Worm (Caenorhabditis elegans): ENCODE results near the gene ech-1.1.
A peak's percentile ranks its signal among the peaks of the same experiment; 100 is the strongest.

The ech-1.1 gene

DNA sequence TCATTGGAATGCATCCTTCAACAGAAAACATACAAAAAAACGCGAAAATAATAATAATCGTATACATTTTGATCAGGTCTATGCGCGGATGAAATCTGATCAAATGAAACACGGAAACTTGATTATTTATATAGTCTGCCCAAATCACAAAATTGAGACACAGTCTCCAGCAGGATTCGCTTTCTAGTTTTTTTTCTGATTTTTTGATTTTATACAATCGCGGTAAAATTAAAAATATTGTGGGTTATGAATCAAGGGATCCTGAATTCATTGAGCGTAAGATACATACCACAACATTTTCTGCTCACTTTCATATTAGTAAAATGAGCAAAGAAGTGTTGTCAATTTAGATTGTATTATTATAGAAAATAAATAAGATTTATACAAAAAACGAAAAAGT lies 12.3 kb downstream of the ech-1.1 start, which contains the start of gene clec-230:
clec-230 (minus strand) TSS at position 101 of the 400 bp plus-strand sequence.
- TF ChIP-seq unc-62 (GFP tag; optimal IDR thresholded peaks at IDR 0.05 in 1 of 2) = peak in 1 of 2 experiments; percentile 64
- TF ChIP-seq unc-62 (tag; optimal IDR thresholded peaks at IDR 0.05) = no peak
- TF ChIP-seq daf-16 (GFP tag; optimal IDR thresholded peaks at IDR 0.05) = no peak
- TF ChIP-seq daf-16 (tag; optimal IDR thresholded peaks at IDR 0.05) = no peak

DNA sequence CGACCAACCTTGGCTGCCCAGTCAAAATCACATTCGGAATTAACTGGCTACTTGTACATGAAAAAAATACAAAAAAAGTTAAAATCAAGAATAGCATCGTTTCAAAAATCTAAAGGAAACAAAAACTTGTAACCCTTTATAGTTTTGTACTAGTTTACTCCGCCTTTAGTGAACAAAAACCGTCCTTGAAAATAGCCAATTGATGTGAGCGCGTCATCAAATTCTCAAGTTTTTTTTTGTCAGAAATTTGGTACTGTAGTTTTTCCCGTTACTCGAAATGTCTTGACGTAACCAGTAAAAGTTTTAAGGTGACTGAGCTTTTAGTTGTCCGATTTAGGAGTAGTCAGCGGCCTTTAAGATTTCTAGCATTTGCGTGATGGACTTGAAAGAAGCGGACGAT lies 14.0 kb downstream of the ech-1.1 start, which contains the start of gene C29F3.3:
C29F3.3 (minus strand) TSS at position 101 of the 400 bp plus-strand sequence.
- TF ChIP-seq dmd-8 (GFP tag; IDR thresholded peaks at IDR 0.05) (no peak), hlh-11 (tag; optimal IDR thresholded peaks at IDR 0.05) (no peak), arid-1 (GFP tag; conservative IDR thresholded peaks at IDR 0.05) (no peak), F44E2.7 (GFP tag; IDR thresholded peaks at IDR 0.05) (no peak), lsy-2 (tag; optimal IDR thresholded peaks at IDR 0.05) (no peak), madf-5 (GFP tag; IDR thresholded peaks at IDR 0.05) (no peak), tag-97 (GFP tag; IDR thresholded peaks at IDR 0.05) (no peak), dmd-6 (GFP tag; IDR thresholded peaks at IDR 0.05) (no peak)

DNA sequence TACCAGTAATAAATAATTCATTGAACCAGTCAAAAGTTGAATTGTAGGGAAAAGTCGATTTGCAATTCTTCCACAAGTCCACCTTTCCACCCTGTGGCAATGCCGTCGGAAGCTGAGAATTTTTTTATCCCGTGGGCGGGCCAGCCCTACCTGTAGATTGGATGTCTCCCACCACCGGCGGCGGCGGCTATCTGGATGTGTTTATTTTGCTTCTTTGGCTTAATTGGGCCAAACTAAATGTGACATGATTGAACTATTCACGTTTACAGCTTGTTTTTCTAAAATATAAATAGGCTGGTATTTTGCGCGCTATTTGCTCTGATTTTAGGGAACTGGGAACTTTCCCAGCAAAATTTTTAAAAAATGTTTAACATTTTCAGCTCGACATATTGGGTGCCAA lies 16.8 kb downstream of the ech-1.1 start, which contains the start of gene wrt-8:
wrt-8 (minus strand) TSS at position 101 of the 400 bp plus-strand sequence.
- TF ChIP-seq ceh-32 (tag; optimal IDR thresholded peaks at IDR 0.05; ENCODE audit: poor library complexity) (no peak), mxl-3 (GFP tag; optimal IDR thresholded peaks at IDR 0.05) (no peak), F37D6.2 (tag; optimal IDR thresholded peaks at IDR 0.05) (no peak)

DNA sequence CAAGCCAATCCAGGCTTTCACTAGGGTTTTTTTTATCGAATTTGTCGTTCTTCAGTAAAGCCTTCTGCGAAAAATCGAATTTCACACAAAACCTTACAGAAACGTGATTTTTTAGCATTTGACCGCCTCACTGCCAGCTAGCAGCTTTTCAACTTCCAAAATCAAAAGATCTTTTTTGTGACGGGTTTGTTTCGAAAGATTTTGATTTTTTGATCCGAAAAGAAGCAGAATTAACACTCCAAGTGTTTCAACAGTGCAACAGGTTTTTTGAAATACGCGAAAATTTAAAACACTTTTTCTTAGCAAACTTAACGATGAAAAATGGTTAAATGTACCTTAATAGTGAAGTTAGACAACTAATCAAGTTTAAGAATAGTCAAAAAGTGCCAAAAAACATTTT lies 19.9 kb downstream of the ech-1.1 start, which contains the start of gene clec-229:
clec-229 (minus strand) TSS at position 101 of the 400 bp plus-strand sequence.
- no peak for TF ChIP-seq D1046.2 (GFP tag; IDR thresholded peaks at IDR 0.05)
- TF ChIP-seq unc-62 (GFP tag; optimal IDR thresholded peaks at IDR 0.05 in 1 of 2) = peak in 1 of 2 experiments; percentile 24
- TF ChIP-seq unc-62 (tag; optimal IDR thresholded peaks at IDR 0.05) = no peak

DNA sequence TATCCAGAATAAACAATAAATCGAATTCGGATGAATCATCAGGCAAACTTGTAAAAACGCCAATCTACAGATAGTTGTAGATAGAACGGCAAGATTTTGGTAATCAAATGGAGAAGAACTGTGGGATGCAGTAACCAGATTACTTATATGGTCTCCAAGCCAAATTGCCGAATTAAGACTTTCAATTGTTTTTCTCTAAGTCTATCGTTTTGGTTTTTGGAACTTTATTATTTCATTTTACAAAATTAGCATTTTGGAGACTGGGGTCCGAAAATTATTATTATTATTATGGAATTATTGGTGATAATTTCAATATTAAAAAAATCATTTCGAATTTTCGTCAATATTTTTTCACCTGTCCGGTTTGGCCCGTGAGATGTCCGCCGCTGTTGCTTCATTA lies 21.9 kb downstream of the ech-1.1 start, which contains the start of gene clec-228:
clec-228 (minus strand) TSS at position 101 of the 400 bp plus-strand sequence.
- TF ChIP-seq R02D3.7 (tag; optimal IDR thresholded peaks at IDR 0.05) (no peak), hlh-30 (tag; optimal IDR thresholded peaks at IDR 0.05; ENCODE audit: insufficient read depth) (no peak), dmd-6 (GFP tag; IDR thresholded peaks at IDR 0.05) (no peak), nhr-76 (tag; optimal IDR thresholded peaks at IDR 0.05) (no peak), Y105C5A.15 (GFP tag; IDR thresholded peaks at IDR 0.05) (no peak), daf-12 (tag; optimal IDR thresholded peaks at IDR 0.05) (no peak), vab-7 (GFP tag; IDR thresholded peaks at IDR 0.05) (no peak), zfp-3 (GFP tag; conservative IDR thresholded peaks at IDR 0.05) (no peak), nhr-6 (tag; optimal IDR thresholded peaks at IDR 0.05) (no peak)

DNA sequence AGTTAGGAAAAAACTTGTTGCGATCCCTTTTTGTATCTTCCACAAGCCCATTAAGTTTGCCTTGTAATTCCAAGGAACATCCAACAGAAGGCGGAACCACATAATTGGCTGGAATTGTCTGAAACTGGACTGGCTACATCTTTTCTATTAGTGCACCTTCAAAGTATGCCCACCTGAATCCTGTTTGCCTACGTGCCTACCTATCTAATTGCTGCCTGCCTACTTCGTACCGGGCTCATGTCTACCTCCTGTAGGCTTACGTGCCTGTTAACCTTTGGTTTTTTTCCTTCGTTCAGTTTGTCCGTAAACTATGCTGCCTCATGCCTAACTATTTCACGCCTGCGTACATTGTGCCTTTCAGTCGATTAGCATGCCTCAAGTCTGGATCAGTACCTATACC lies 23.9 kb downstream of the ech-1.1 start, which contains the start of gene wrt-7:
wrt-7 (minus strand) TSS at position 101 of the 400 bp plus-strand sequence.
- TF ChIP-seq daf-16 (GFP tag; optimal IDR thresholded peaks at IDR 0.05) = no peak
- no peak for TF ChIP-seq daf-16 (tag; optimal IDR thresholded peaks at IDR 0.05)
- TF ChIP-seq unc-62 (GFP tag; optimal IDR thresholded peaks at IDR 0.05 in 1 of 2) = peak in 1 of 2 experiments; percentile 33
- no peak for TF ChIP-seq unc-62 (tag; optimal IDR thresholded peaks at IDR 0.05)

DNA sequence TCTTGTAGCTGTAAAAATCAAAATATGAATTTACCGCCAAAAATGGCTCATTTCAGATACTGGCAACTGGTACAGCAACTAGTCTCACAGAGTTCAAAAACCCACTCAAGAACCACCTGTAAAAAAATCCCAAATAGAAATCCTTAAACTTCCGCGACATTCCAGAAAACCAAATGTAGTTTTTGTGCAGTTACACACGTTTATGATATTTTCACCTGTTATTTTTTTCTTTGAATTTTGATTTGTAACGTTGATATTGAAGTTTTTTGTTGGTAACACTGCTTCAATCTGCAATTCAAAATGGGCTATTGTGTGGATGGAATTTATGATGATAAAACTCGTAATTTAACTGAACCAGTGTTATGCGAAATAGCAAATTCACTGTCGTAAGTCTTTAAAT lies 28.5 kb downstream of the ech-1.1 start, which contains the start of gene srw-113:
srw-113 (plus strand) TSS at position 301 of the 400 bp plus-strand sequence.
- TF ChIP-seq ztf-11 (tag; optimal IDR thresholded peaks at IDR 0.05) = no peak
- no peak for TF ChIP-seq tra-1 (GFP tag; IDR thresholded peaks at IDR 0.05)
- no peak for TF ChIP-seq Y5F2A.4 (GFP tag; optimal IDR thresholded peaks at IDR 0.05)
- TF ChIP-seq mxl-2 (GFP tag; conservative IDR thresholded peaks at IDR 0.05) = no peak
- TF ChIP-seq set-16 (GFP tag; IDR thresholded peaks at IDR 0.05) = no peak
- no peak for TF ChIP-seq F49E8.2 (tag; optimal IDR thresholded peaks at IDR 0.05; ENCODE audit: borderline replicate concordance)
- TF ChIP-seq ZK546.5 (tag; optimal IDR thresholded peaks at IDR 0.05) = no peak

Data from whole organism, L4 larva.